Fruit fly (Drosophila melanogaster) whole organism: Measurements from ENCODE around the gene Nep2.

Source experiments
- CG8478 ChIP-seq: fragments of >200 bp; optimal IDR thresholded peaks from 2 replicates; lab custom pipeline; 2018; ENCODE audit warnings: inconsistent platforms
- Dll ChIP-seq: fragments of >200 bp; optimal IDR thresholded peaks from 2 replicates; lab custom pipeline; 2017
- EcR ChIP-seq, 2 experiments: fragments of >200 bp; optimal IDR thresholded peaks; 2 replicates each; lab custom pipeline; 2017; ENCODE audit warnings: missing biosample characterization in 2 of 2, missing genetic modification characterization in 2 of 2, missing genetic modification reagents in 2 of 2
- pan ChIP-seq: fragments of >200 bp; optimal IDR thresholded peaks from 2 replicates; lab custom pipeline; 2017
- psq ChIP-seq: fragments of >200 bp; optimal IDR thresholded peaks from 2 replicates; lab custom pipeline; 2017
- usp ChIP-seq: fragments of >200 bp; optimal IDR thresholded peaks from 2 replicates; lab custom pipeline; 2017; ENCODE audit warnings: missing biosample characterization, missing genetic modification characterization, mixed read lengths

DNA sequence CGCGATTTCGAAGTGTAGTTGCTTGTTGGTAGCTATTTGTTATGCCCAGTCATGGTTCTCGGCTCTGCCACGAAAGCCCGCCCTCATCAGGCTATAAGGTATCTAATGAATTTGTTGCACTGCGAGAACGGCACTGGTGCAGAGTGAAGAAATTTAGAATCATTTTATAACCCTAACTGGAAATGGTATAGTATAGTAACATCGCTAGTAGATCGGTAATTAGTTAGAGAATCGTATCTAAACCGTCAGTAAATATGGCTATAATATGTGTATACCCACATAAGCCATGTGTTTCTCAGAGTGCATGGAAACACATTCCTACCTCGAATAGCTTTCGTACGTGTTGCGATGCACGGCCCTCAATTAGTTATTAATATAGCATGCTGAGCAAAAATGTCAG is 44.5 kb downstream of the Nep2 start:
- TF ChIP-seq EcR (GFP tag; optimal IDR thresholded peaks at IDR 0.05; lab: Kevin White, UChicago) (no peak), psq (lab: Kevin White, UChicago) (no peak), Dll (lab: Kevin White, UChicago) (no peak), pan (lab: Kevin White, UChicago) (no peak), CG8478 (no peak), usp (GFP tag; lab: Kevin White, UChicago) (no peak)
